Worm (Caenorhabditis elegans) whole organism, L4 larva: ENCODE measurements around the gene grl-22.
A peak's percentile ranks its signal among the peaks of the same experiment; 100 is the strongest.

Experiments
- D1046.2 ChIP-seq: fragments of 200-800 bp; sonication (Bioruptor generic); IDR thresholded peaks from 2 replicates; pipeline ENCODE4 v1.3.6; 2022; ENCODE audit warnings: missing genetic modification characterization, missing compliant biosample characterization
- ZK546.5 ChIP-seq, 2 experiments: sonication (generic microtip); optimal IDR thresholded peaks; 2 replicates each; lab custom pipeline; 2017; ENCODE audit warnings: missing biosample characterization in 2 of 2, missing genetic modification characterization in 2 of 2
- aha-1 ChIP-seq: fragments of 150-350 bp; peaks from one replicate; lab custom pipeline; 2014; ENCODE audit warnings: missing biosample characterization, missing genetic modification characterization
- aly-2 ChIP-seq: sonication (generic microtip); optimal IDR thresholded peaks from 2 replicates; lab custom pipeline; 2018; ENCODE audit warnings: missing biosample characterization, missing genetic modification characterization
- arid-1 ChIP-seq: fragments of 200-800 bp; sonication (Bioruptor generic); conservative IDR thresholded peaks from 2 replicates; pipeline ENCODE4 v1.3.6; 2022; ENCODE audit warnings: missing genetic modification reagents, missing genetic modification characterization, missing compliant biosample characterization
- ceh-20 ChIP-seq: fragments of 200-800 bp; sonication (Bioruptor generic); IDR thresholded peaks from 2 replicates; pipeline ENCODE4 v1.3.6; 2022; ENCODE audit warnings: missing genetic modification reagents, missing genetic modification characterization, missing compliant biosample characterization
- ceh-32 ChIP-seq: sonication (generic microtip); optimal IDR thresholded peaks from 2 replicates; lab custom pipeline; 2016; ENCODE audit warnings: mild to moderate bottlenecking, missing genetic modification characterization, missing compliant biosample characterization; ENCODE audit not compliant: poor library complexity
- ceh-82 ChIP-seq: sonication (generic microtip); optimal IDR thresholded peaks from 2 replicates; lab custom pipeline; 2017; ENCODE audit warnings: missing biosample characterization, missing genetic modification characterization
- daf-12 ChIP-seq: fragments of 150-350 bp; optimal IDR thresholded peaks from 2 replicates; lab custom pipeline; 2014; ENCODE audit warnings: missing biosample characterization, missing genetic modification reagents, missing genetic modification characterization
- daf-16 ChIP-seq, 3 experiments: sonication (generic microtip); optimal IDR thresholded peaks; 2 replicates each; lab custom pipeline; 2016 to 2017; ENCODE audit warnings: missing genetic modification characterization in 3 of 3, missing genetic modification reagents in 3 of 3, mild to moderate bottlenecking in 2 of 3, missing compliant biosample characterization in 2 of 3, missing biosample characterization in 1 of 3, moderate library complexity in 1 of 3
- dpl-1 ChIP-seq: fragments of 150-350 bp; optimal IDR thresholded peaks from 2 replicates; lab custom pipeline; 2014; ENCODE audit warnings: missing biosample characterization, missing genetic modification reagents, missing genetic modification characterization
- dve-1 ChIP-seq: sonication (generic microtip); optimal IDR thresholded peaks from 2 replicates; lab custom pipeline; 2017; ENCODE audit warnings: antibody characterized with exemption, mild to moderate bottlenecking, missing genetic modification characterization, missing compliant biosample characterization; ENCODE audit not compliant: insufficient read depth
- egl-27 ChIP-seq: sonication (generic microtip); optimal IDR thresholded peaks from 3 replicates; lab custom pipeline; 2017; ENCODE audit warnings: missing biosample characterization, missing genetic modification reagents, missing genetic modification characterization
- fos-1 ChIP-seq: fragments of 150-350 bp; optimal IDR thresholded peaks from 2 replicates; lab custom pipeline; 2014; ENCODE audit warnings: missing biosample characterization, missing genetic modification characterization
- hlh-11 ChIP-seq: fragments of 200-800 bp; sonication (Bioruptor generic); optimal IDR thresholded peaks from 2 replicates; lab custom pipeline; 2018; ENCODE audit warnings: mild to moderate bottlenecking, missing genetic modification characterization, missing compliant biosample characterization
- hlh-30 ChIP-seq: sonication (generic microtip); optimal IDR thresholded peaks from 2 replicates; lab custom pipeline; 2017; ENCODE audit warnings: antibody characterized with exemption, mild to moderate bottlenecking, missing genetic modification characterization, missing compliant biosample characterization; ENCODE audit not compliant: insufficient read depth
- jun-1 ChIP-seq: fragments of 150-350 bp; optimal IDR thresholded peaks from 2 replicates; lab custom pipeline; 2014; ENCODE audit warnings: missing biosample characterization, missing genetic modification reagents, missing genetic modification characterization
- lin-38 ChIP-seq: fragments of 200-800 bp; sonication (Bioruptor generic); IDR thresholded peaks from 2 replicates; pipeline ENCODE4 v1.3.6; 2022; ENCODE audit warnings: missing genetic modification reagents, missing genetic modification characterization, missing compliant biosample characterization
- lin-39 ChIP-seq: fragments of 150-350 bp; optimal IDR thresholded peaks from 2 replicates; lab custom pipeline; 2014; ENCODE audit warnings: missing biosample characterization, missing genetic modification reagents, missing genetic modification characterization
- lir-3 ChIP-seq: sonication (generic microtip); optimal IDR thresholded peaks from 2 replicates; lab custom pipeline; 2016; ENCODE audit warnings: mild to moderate bottlenecking, missing genetic modification characterization, missing compliant biosample characterization
- lsy-2 ChIP-seq, 2 experiments: fragments of 150-350 bp in 1 of 2; sonication (generic microtip) in 1 of 2; optimal IDR thresholded peaks; 2 replicates each; lab custom pipeline; 2014 to 2017; ENCODE audit warnings: missing biosample characterization in 2 of 2, missing genetic modification characterization in 2 of 2
- madf-5 ChIP-seq, 2 experiments: fragments of 200-800 bp; sonication (Bioruptor generic); IDR thresholded peaks; 2 replicates each; pipeline ENCODE4 v1.3.6; 2022; ENCODE audit warnings: missing compliant biosample characterization in 2 of 2, missing genetic modification characterization in 2 of 2
- mes-2 ChIP-seq: sonication (generic microtip); optimal IDR thresholded peaks from 2 replicates; lab custom pipeline; 2016; ENCODE audit warnings: missing genotype, mild to moderate bottlenecking, missing genetic modification characterization, missing compliant biosample characterization; ENCODE audit not compliant: poor library complexity, severe bottlenecking
- nhr-10 ChIP-seq: fragments of 150-350 bp; optimal IDR thresholded peaks from 2 replicates; lab custom pipeline; 2014; ENCODE audit warnings: missing biosample characterization, missing genetic modification characterization
- nhr-11 ChIP-seq: fragments of 150-350 bp; optimal IDR thresholded peaks from 2 replicates; lab custom pipeline; 2014; ENCODE audit warnings: missing biosample characterization, missing genetic modification characterization
- nhr-25 ChIP-seq: sonication (generic microtip); optimal IDR thresholded peaks from 2 replicates; lab custom pipeline; 2017; ENCODE audit warnings: missing genetic modification characterization, mild to moderate bottlenecking, missing compliant biosample characterization, antibody characterized with exemption, moderate library complexity, borderline replicate concordance; ENCODE audit not compliant: insufficient read depth
- nhr-6 ChIP-seq: fragments of 150-350 bp; optimal IDR thresholded peaks from 2 replicates; lab custom pipeline; 2014; ENCODE audit warnings: missing biosample characterization, missing genetic modification characterization
- pha-4 ChIP-seq, 2 experiments: fragments of 150-350 bp in 1 of 2; fragments of 200-800 bp in 1 of 2; sonication (Bioruptor generic) in 1 of 2; IDR thresholded peaks in 1 of 2; optimal IDR thresholded peaks in 1 of 2; 2 replicates each; pipeline versions ENCODE4 v1.3.6 to Lab custom; 2014 to 2022; ENCODE audit warnings: missing genetic modification characterization in 2 of 2, missing genetic modification reagents in 2 of 2, missing biosample characterization in 1 of 2, missing compliant biosample characterization in 1 of 2
- php-3 ChIP-seq: fragments of 200-800 bp; sonication (Bioruptor generic); IDR thresholded peaks from 2 replicates; pipeline ENCODE4 v1.3.6; 2022; ENCODE audit warnings: missing genetic modification reagents, missing genetic modification characterization, missing compliant biosample characterization
- pqm-1 ChIP-seq: sonication (generic microtip); optimal IDR thresholded peaks from 2 replicates; lab custom pipeline; 2017; ENCODE audit warnings: missing biosample characterization, missing genetic modification characterization
- rbr-2 ChIP-seq: sonication (generic microtip); optimal IDR thresholded peaks from 2 replicates; lab custom pipeline; 2016; ENCODE audit warnings: missing genotype, missing genetic modification characterization, missing compliant biosample characterization
- sdz-12 ChIP-seq: fragments of 200-800 bp; sonication (Bioruptor generic); optimal IDR thresholded peaks from 2 replicates; lab custom pipeline; 2018; ENCODE audit warnings: mild to moderate bottlenecking, missing genetic modification characterization, missing compliant biosample characterization
- unc-130 ChIP-seq: sonication (generic microtip); optimal IDR thresholded peaks from 2 replicates; lab custom pipeline; 2016; ENCODE audit warnings: missing genetic modification reagents, missing genetic modification characterization, missing compliant biosample characterization
- unc-62 ChIP-seq, 3 experiments: fragments of 150-350 bp in 1 of 3; sonication (generic microtip); optimal IDR thresholded peaks in 2 of 3; peaks in 1 of 3; 1 replicate in 1 of 3; 2 replicates in 2 of 3; lab custom pipeline; 2014 to 2017; ENCODE audit warnings: missing biosample characterization in 3 of 3, missing genetic modification characterization in 3 of 3, missing genetic modification reagents in 3 of 3, missing genotype in 1 of 3
- zip-2 ChIP-seq: fragments of 150-350 bp; optimal IDR thresholded peaks from 2 replicates; lab custom pipeline; 2014; ENCODE audit warnings: missing biosample characterization, missing genetic modification characterization

The grl-22 gene

ce11 chrIII:5407060-5407459 lies 6.8 kb downstream of the grl-22 start:
- TF ChIP-seq unc-62 (GFP tag; optimal IDR thresholded peaks at IDR 0.05 in 1 of 2; lab: Kevin White, UChicago) (peak in 1 of 2 experiments; percentile 51), unc-62 (tag; optimal IDR thresholded peaks at IDR 0.05; lab: Kevin White, UChicago) (no peak), aha-1 (tag; lab: Kevin White, UChicago) (peak; percentile 17), nhr-11 (tag; lab: Kevin White, UChicago) (no peak), hlh-11 (tag; lab: Kevin White, UChicago) (no peak), rbr-2 (tag; lab: Kevin White, UChicago) (no peak), ceh-82 (no peak), mes-2 (no peak)

- TF ChIP-seq aha-1 (tag; lab: Kevin White, UChicago) (peak; percentile 28), pha-4 (GFP tag; IDR thresholded peaks at IDR 0.05; lab: Robert Waterston, UW) (no peak), pha-4 (tag; optimal IDR thresholded peaks at IDR 0.05; lab: Kevin White, UChicago) (no peak)
Measured at ce11 chrIII:5406314-5406713, 7.5 kb downstream of the grl-22 start.

ce11 chrIII:5405628-5406084 lies 8.2 kb downstream of the grl-22 start, which contains the start of the genes W03A5.2 and Y32H12A.8:
Gene W03A5.2, plus strand, starts transcription at chrIII:5406034.
Gene Y32H12A.8, minus strand, starts transcription at chrIII:5406037.
- TF ChIP-seq egl-27 (tag; lab: Kevin White, UChicago) (no peak), lir-3 (no peak), dve-1 (tag; lab: Kevin White, UChicago) (peak; percentile 11), madf-5 (GFP tag; IDR thresholded peaks at IDR 0.05; lab: Robert Waterston, UW) (no peak), aha-1 (tag; lab: Kevin White, UChicago) (peak; percentile 42), D1046.2 (no peak), nhr-11 (tag; lab: Kevin White, UChicago) (no peak), lin-38 (GFP tag; lab: Robert Waterston, UW) (peak; percentile 75), arid-1 (GFP tag; lab: Robert Waterston, UW) (no peak), nhr-25 (tag; lab: Kevin White, UChicago) (no peak), lsy-2 (tag; optimal IDR thresholded peaks at IDR 0.05; lab: Kevin White, UChicago) (peak in 1 of 2 experiments; percentile 57), daf-16 (GFP tag; optimal IDR thresholded peaks at IDR 0.05; lab: Kevin White, UChicago) (no peak), daf-16 (tag; optimal IDR thresholded peaks at IDR 0.05; lab: Kevin White, UChicago) (peak; percentile 35), php-3 (GFP tag; lab: Robert Waterston, UW) (no peak), lin-39 (tag; lab: Kevin White, UChicago) (no peak), ZK546.5 (tag; optimal IDR thresholded peaks at IDR 0.05; lab: Kevin White, UChicago) (no peak), aly-2 (tag; lab: Kevin White, UChicago) (no peak), daf-12 (no peak), ceh-32 (no peak), jun-1 (tag; lab: Kevin White, UChicago) (no peak), ceh-20 (GFP tag; lab: Robert Waterston, UW) (no peak), unc-130 (GFP tag; lab: Kevin White, UChicago) (no peak), sdz-12 (GFP tag; lab: Kevin White, UChicago) (no peak), dpl-1 (peak; percentile 75), zip-2 (tag; lab: Kevin White, UChicago) (no peak), fos-1 (tag; lab: Kevin White, UChicago) (no peak), nhr-10 (tag; lab: Kevin White, UChicago) (no peak), hlh-30 (tag; lab: Kevin White, UChicago) (peak; percentile 56), pqm-1 (tag; lab: Kevin White, UChicago) (peak; percentile 16), nhr-6 (peak; percentile 55)
